Worm (Caenorhabditis elegans) whole organism, midembryonic: ENCODE results near the gene K07C5.3.

Source experiments
- cog-1 ChIP-seq: sonication (generic microtip); optimal IDR thresholded peaks from 2 replicates; lab custom pipeline; 2016; ENCODE audit warnings: missing genetic modification characterization, missing compliant biosample characterization
- ztf-23 ChIP-seq: fragments of 200-800 bp; sonication (Bioruptor generic); IDR thresholded peaks from 2 replicates; pipeline ENCODE4 v1.3.6; 2022; ENCODE audit warnings: missing genetic modification reagents, missing genetic modification characterization, missing compliant biosample characterization

DNA sequence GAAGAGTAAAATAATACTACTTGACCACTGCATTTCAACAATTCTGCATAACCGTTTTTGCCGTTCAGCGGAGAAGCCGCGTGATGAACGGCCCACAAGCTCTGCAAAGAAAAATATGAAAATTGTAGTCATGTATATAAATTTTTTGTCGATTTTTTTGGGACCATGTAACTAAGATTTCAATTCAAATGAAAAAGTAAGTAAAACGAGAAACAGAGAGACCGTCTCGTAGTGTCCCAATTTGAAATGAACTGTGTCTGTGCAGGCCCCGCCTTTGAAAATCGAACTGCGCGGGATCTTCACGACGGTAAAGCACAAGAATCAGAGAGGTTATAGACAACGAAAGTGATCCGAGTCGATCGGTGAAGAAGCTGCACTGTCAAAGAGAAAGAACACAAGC lies 10.8 kb upstream of the K07C5.3 start, which contains the start of gene crm-1:
- TF ChIP-seq ztf-23 (no peak), cog-1 (tag; lab: Kevin White, UChicago) (no peak)
